In the genomic region with DNA sequence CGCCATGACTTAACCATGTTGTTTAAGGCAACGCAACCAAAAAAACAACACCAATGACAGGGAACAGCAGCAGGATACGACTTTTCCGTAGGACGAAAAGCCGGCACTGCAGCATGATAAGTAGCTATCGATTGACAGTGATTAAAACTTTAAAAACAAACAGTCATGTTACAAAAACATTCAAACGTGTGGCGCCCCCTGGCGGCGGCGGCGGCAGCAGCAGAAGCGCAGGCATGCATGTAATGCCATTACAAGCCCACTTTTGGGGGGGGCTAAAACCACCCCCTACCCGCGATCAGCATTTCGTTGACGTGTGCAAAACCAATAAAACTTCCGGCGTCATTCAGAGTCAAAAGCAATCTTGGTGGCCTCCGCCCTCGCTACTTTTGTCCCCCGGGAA, we compare ENCODE assay signal across 2 fruit fly cellular contexts.
TF ChIP-seq lines count a peak whose summit lies in the region.

No protein-coding gene starts in this region.

- peak; percentile 74 to 75 for TF ChIP-seq CTCF in S2 (optimal IDR thresholded peaks at IDR 0.05; lab: Kevin White, UChicago)
- TF ChIP-seq CTCF in whole organism, embryonic (GFP tag; optimal IDR thresholded peaks at IDR 0.05; lab: Kevin White, UChicago) = peak; percentile 81

TF ChIP-seq in whole organism, embryonic, 481 proteins besides CTCF, POLR2A, EP300 and RAD21:
- TF ChIP-seq HLH3B (GFP tag; IDR thresholded peaks at IDR 0.05; lab: Robert Waterston, UW) = no peak
- 0 out of 2 replicates have a peak, but pooled peaks have one; percentile 16 for TF ChIP-seq onecut (GFP tag; IDR thresholded peaks at IDR 0.05; lab: Robert Waterston, UW)
